Fruit fly (Drosophila melanogaster) whole organism, pupa: Measurements from ENCODE around the gene LSm-4.

Source experiments
- CG10348 ChIP-seq: fragments of 200-800 bp; sonication (Bioruptor generic); IDR thresholded peaks from 2 replicates; pipeline ENCODE4 v1.3.6; 2022; ENCODE audit warnings: missing biosample characterization, missing genetic modification characterization
- CG12605 ChIP-seq: fragments of 200-800 bp; sonication (Bioruptor generic); IDR thresholded peaks from 2 replicates; pipeline ENCODE4 v1.3.6; 2022; ENCODE audit warnings: missing biosample characterization, missing genetic modification characterization
- CG13204 ChIP-seq: fragments of 200-800 bp; sonication (Bioruptor generic); optimal IDR thresholded peaks from 2 replicates; lab custom pipeline; 2018; ENCODE audit warnings: missing biosample characterization, mild to moderate bottlenecking, missing genetic modification characterization, moderate library complexity
- CG14655 ChIP-seq: fragments of 200-800 bp; sonication (Bioruptor generic); optimal IDR thresholded peaks from 3 replicates; lab custom pipeline; 2017; ENCODE audit warnings: mild to moderate bottlenecking, missing biosample characterization, missing genetic modification reagents, missing genetic modification characterization
- CG15710 ChIP-seq: fragments of 200-800 bp; sonication (Bioruptor generic); optimal IDR thresholded peaks from 2 replicates; lab custom pipeline; 2018; ENCODE audit warnings: missing biosample characterization, mild to moderate bottlenecking, missing genetic modification characterization, moderate library complexity
- CG17806 ChIP-seq: fragments of 200-800 bp; sonication (Bioruptor generic); optimal IDR thresholded peaks from 2 replicates; lab custom pipeline; 2018; ENCODE audit warnings: missing biosample characterization, mild to moderate bottlenecking, missing genetic modification characterization, moderate library complexity
- CG32121 ChIP-seq: fragments of 200-800 bp; sonication (Bioruptor generic); IDR thresholded peaks from 2 replicates; pipeline ENCODE4 v1.3.6; 2022; ENCODE audit warnings: missing biosample characterization, missing genetic modification characterization
- CG34367 ChIP-seq: fragments of 200-800 bp; sonication (Bioruptor generic); optimal IDR thresholded peaks from 2 replicates; lab custom pipeline; 2018; ENCODE audit warnings: missing biosample characterization, mild to moderate bottlenecking, missing genetic modification characterization
- CG4496 ChIP-seq: fragments of 200-800 bp; sonication (Bioruptor generic); IDR thresholded peaks from 3 replicates; pipeline ENCODE4 v1.3.6; 2022; ENCODE audit warnings: missing biosample characterization, missing genetic modification characterization
- CG8159 ChIP-seq: fragments of 200-800 bp; sonication (Bioruptor generic); optimal IDR thresholded peaks from 3 replicates; lab custom pipeline; 2018; ENCODE audit warnings: missing biosample characterization, mild to moderate bottlenecking, missing genetic modification characterization, moderate library complexity
- CG8301 ChIP-seq: fragments of 200-800 bp; sonication (Bioruptor generic); optimal IDR thresholded peaks from 2 replicates; lab custom pipeline; 2018; ENCODE audit warnings: missing biosample characterization, mild to moderate bottlenecking, missing genetic modification characterization
- CG9948 ChIP-seq: fragments of 200-800 bp; sonication (Bioruptor generic); optimal IDR thresholded peaks from 2 replicates; lab custom pipeline; 2018; ENCODE audit warnings: missing biosample characterization, mild to moderate bottlenecking, missing genetic modification characterization, moderate library complexity
- D1 ChIP-seq: fragments of 200-800 bp; sonication (Bioruptor generic); optimal IDR thresholded peaks from 2 replicates; lab custom pipeline; 2018; ENCODE audit warnings: missing biosample characterization, mild to moderate bottlenecking, missing genetic modification characterization, moderate library complexity
- EcR ChIP-seq: fragments of 200-800 bp; sonication (Bioruptor generic); optimal IDR thresholded peaks from 3 replicates; lab custom pipeline; 2019; ENCODE audit warnings: missing biosample characterization, missing genetic modification characterization, mild to moderate bottlenecking, moderate library complexity, missing genetic modification reagents
- Ets98B ChIP-seq: fragments of 200-800 bp; sonication (Bioruptor generic); IDR thresholded peaks from 2 replicates; pipeline ENCODE4 v1.3.6; 2022; ENCODE audit warnings: missing biosample characterization, missing genetic modification characterization
- Pif1A ChIP-seq: fragments of 200-800 bp; sonication (Bioruptor generic); optimal IDR thresholded peaks from 3 replicates; lab custom pipeline; 2016; ENCODE audit warnings: missing biosample characterization, missing genetic modification characterization
- Pif1B ChIP-seq: fragments of 200-800 bp; sonication (Bioruptor generic); optimal IDR thresholded peaks from 3 replicates; lab custom pipeline; 2016; ENCODE audit warnings: missing biosample characterization, missing genetic modification characterization
- Snoo ChIP-seq: fragments of 200-800 bp; sonication (Bioruptor generic); optimal IDR thresholded peaks from 3 replicates; lab custom pipeline; 2017; ENCODE audit warnings: missing biosample characterization, mild to moderate bottlenecking, missing genetic modification characterization, inconsistent platforms
- fd96Ca ChIP-seq: fragments of 200-800 bp; sonication (Bioruptor generic); IDR thresholded peaks from 3 replicates; pipeline ENCODE4 v1.3.6; 2022; ENCODE audit warnings: missing biosample characterization, missing genetic modification characterization
- gl ChIP-seq: fragments of 200-800 bp; sonication (Bioruptor generic); optimal IDR thresholded peaks from 2 replicates; lab custom pipeline; 2018; ENCODE audit warnings: missing biosample characterization, mild to moderate bottlenecking, missing genetic modification characterization
- rn ChIP-seq: fragments of 200-800 bp; sonication (Bioruptor generic); IDR thresholded peaks from 2 replicates; pipeline ENCODE4 v1.3.6; 2022; ENCODE audit warnings: missing biosample characterization, missing genetic modification characterization

Gene LSm-4

DNA sequence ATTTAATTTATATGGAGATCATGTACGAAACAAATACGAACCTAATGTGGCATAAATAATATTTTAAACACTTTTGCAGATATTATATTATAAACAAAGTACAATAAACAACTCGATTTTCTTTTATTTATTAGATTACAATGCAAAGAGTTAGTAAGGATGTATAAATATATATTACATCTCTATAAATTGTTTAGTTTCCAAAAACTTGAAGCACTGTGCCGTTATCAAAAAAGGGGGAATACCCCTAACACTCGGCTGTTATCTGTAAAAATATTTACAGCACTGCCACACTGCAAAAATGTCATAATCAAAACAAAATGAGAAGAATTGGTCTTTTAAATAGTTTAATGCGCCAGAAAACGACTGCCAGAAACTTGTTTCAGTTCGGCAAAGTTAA lies 23.5 kb upstream of the LSm-4 start, which contains the start of gene CG5188:
CG5188 (plus strand) TSS at position 302 of the 400 bp plus-strand sequence.
- TF ChIP-seq fd96Ca (GFP tag; lab: Robert Waterston, UW) = no peak
- no peak for TF ChIP-seq CG13204 (GFP tag; lab: Kevin White, UChicago)
- no peak for TF ChIP-seq CG34367 (tag; lab: Kevin White, UChicago)
- TF ChIP-seq CG8159 (tag; lab: Kevin White, UChicago) = peak; percentile 48
- peak; percentile 58 for TF ChIP-seq CG12605 (GFP tag; lab: Robert Waterston, UW)
- no peak for TF ChIP-seq CG10348 (GFP tag; lab: Robert Waterston, UW)
- peak; percentile 9 for TF ChIP-seq CG9948 (tag; lab: Kevin White, UChicago)
- no peak for TF ChIP-seq CG14655 (GFP tag; lab: Kevin White, UChicago)
- TF ChIP-seq CG8301 (tag; lab: Kevin White, UChicago) = peak; percentile 50
- peak; percentile 34 for TF ChIP-seq Snoo (tag; lab: Kevin White, UChicago)
- TF ChIP-seq EcR (GFP tag; lab: Kevin White, UChicago) = no peak
- no peak for TF ChIP-seq gl
- TF ChIP-seq Pif1B (GFP tag; lab: Kevin White, UChicago) = no peak
- no peak for TF ChIP-seq Pif1A (GFP tag; lab: Kevin White, UChicago)
- no peak for TF ChIP-seq D1 (tag; lab: Kevin White, UChicago)
- peak; percentile 48 for TF ChIP-seq CG32121 (GFP tag; lab: Robert Waterston, UW)
- TF ChIP-seq rn (GFP tag; lab: Robert Waterston, UW) = no peak
- TF ChIP-seq CG17806 (tag; lab: Kevin White, UChicago) = peak; percentile 38
- peak; percentile 25; the same call in 1 of the 3 replicates for TF ChIP-seq CG4496
- peak; percentile 62; the same call in 1 of the 2 replicates for TF ChIP-seq Ets98B (GFP tag; lab: Robert Waterston, UW)
- TF ChIP-seq CG15710 = peak; percentile 34
- TF ChIP-seq, all 21 proteins: peak for 10

DNA sequence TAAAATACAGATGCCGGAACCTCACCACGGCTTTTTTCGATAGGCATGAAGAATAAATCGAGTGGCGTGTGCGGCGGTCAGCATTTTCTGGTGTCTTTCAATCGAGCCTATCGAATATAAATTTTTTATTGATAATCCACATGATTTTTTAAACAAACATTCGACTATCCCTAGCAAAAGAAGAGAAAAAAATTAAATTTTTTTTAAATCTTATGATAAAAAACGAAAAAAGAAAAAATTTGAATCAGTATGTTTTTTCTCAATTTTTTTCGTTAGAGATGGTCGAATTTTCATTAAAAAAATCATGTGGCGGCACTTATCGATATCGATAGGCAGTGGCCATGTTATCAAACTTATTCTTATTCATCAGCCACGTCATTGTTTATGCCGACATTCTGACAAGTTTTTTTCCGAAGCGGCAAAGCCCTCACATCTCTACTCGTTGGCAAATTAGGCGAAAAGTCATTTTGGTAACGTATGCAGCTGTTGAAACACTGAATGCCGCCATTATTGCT lies 21.6 kb upstream of the LSm-4 start, which contains the start of the genes SmB and KdelR:
SmB (minus strand) TSS at position 94 of the 515 bp plus-strand sequence.
KdelR (plus strand) TSS at position 354 of the 515 bp plus-strand sequence.
- no peak for TF ChIP-seq CG4496
- TF ChIP-seq Ets98B (GFP tag; lab: Robert Waterston, UW) = no peak
- no peak for TF ChIP-seq Pif1A (GFP tag; lab: Kevin White, UChicago)
- no peak for TF ChIP-seq CG13204 (GFP tag; lab: Kevin White, UChicago)
- no peak for TF ChIP-seq D1 (tag; lab: Kevin White, UChicago)
- no peak for TF ChIP-seq gl
- no peak for TF ChIP-seq CG15710
- TF ChIP-seq CG17806 (tag; lab: Kevin White, UChicago) = no peak
- no peak for TF ChIP-seq Snoo (tag; lab: Kevin White, UChicago)
- TF ChIP-seq CG12605 (GFP tag; lab: Robert Waterston, UW) = no peak
- TF ChIP-seq CG10348 (GFP tag; lab: Robert Waterston, UW) = no peak
- TF ChIP-seq CG14655 (GFP tag; lab: Kevin White, UChicago) = no peak
- TF ChIP-seq CG34367 (tag; lab: Kevin White, UChicago) = no peak
- no peak for TF ChIP-seq EcR (GFP tag; lab: Kevin White, UChicago)
- TF ChIP-seq CG32121 (GFP tag; lab: Robert Waterston, UW) = no peak

dm6 chr2L:10425599-10425998 lies 20.6 kb upstream of the LSm-4 start:
- TF ChIP-seq fd96Ca (GFP tag; lab: Robert Waterston, UW) (no peak), CG4496 (no peak), Pif1B (GFP tag; lab: Kevin White, UChicago) (no peak), gl (no peak), EcR (GFP tag; lab: Kevin White, UChicago) (no peak), Pif1A (GFP tag; lab: Kevin White, UChicago) (no peak), rn (GFP tag; lab: Robert Waterston, UW) (no peak), CG32121 (GFP tag; lab: Robert Waterston, UW) (no peak), CG13204 (GFP tag; lab: Kevin White, UChicago) (no peak), CG34367 (tag; lab: Kevin White, UChicago) (no peak), CG9948 (tag; lab: Kevin White, UChicago) (no peak)

- peak; percentile 16 for TF ChIP-seq CG15710
- no peak for TF ChIP-seq CG9948 (tag; lab: Kevin White, UChicago)
Observed at dm6 chr2L:10422643-10423606, 17.9 kb upstream of the LSm-4 start, which contains the start of the genes pie and Wdfy2. Gene pie (minus strand): TSS chr2L:10422780. Gene Wdfy2 (plus strand): TSS chr2L:10423291.

DNA sequence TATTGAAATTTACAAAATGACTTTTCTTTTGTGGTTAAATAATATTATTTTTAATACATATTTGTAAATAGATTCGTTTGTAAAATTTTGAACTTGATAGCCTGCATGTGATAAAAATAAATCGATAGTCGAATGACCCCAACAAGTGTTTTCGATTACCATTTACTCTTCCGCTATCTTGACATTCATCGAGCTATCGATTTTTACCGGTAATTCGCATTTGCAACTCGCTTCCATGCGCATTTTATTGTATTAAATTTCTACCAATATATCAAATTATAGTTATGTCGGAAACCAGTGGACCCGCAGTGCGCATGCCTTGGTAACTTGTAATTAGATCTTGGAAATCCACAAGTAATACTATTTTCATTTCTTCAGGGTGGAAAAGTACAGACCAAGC lies 14.0 kb upstream of the LSm-4 start, which contains the start of gene RfC3:
RfC3 (plus strand) TSS at position 210 of the 400 bp plus-strand sequence.
- TF ChIP-seq EcR (GFP tag; lab: Kevin White, UChicago) (no peak), D1 (tag; lab: Kevin White, UChicago) (no peak), CG8301 (tag; lab: Kevin White, UChicago) (no peak), CG17806 (tag; lab: Kevin White, UChicago) (no peak), CG9948 (tag; lab: Kevin White, UChicago) (no peak), CG10348 (GFP tag; lab: Robert Waterston, UW) (no peak)
